Worm (Caenorhabditis elegans): Measurements from ENCODE around the gene Y69H2.9.

ce11 chrV:18710045-18710490, 8.7 kb downstream of the Y69H2.9 start:
- TF ChIP-seq zag-1 (tag; optimal IDR thresholded peaks at IDR 0.05): no peak
- TF ChIP-seq fos-1 (tag; optimal IDR thresholded peaks at IDR 0.05): no peak
- TF ChIP-seq ztf-4 (tag; optimal IDR thresholded peaks at IDR 0.05): no peak
- TF ChIP-seq nhr-21 (tag; optimal IDR thresholded peaks at IDR 0.05): no peak
- TF ChIP-seq gmeb-1 (tag; optimal IDR thresholded peaks at IDR 0.05): no peak

Measured in whole organism, L2 larva.